Comparison of ENCODE assay signal across 5 worm cellular contexts in the genomic region with DNA sequence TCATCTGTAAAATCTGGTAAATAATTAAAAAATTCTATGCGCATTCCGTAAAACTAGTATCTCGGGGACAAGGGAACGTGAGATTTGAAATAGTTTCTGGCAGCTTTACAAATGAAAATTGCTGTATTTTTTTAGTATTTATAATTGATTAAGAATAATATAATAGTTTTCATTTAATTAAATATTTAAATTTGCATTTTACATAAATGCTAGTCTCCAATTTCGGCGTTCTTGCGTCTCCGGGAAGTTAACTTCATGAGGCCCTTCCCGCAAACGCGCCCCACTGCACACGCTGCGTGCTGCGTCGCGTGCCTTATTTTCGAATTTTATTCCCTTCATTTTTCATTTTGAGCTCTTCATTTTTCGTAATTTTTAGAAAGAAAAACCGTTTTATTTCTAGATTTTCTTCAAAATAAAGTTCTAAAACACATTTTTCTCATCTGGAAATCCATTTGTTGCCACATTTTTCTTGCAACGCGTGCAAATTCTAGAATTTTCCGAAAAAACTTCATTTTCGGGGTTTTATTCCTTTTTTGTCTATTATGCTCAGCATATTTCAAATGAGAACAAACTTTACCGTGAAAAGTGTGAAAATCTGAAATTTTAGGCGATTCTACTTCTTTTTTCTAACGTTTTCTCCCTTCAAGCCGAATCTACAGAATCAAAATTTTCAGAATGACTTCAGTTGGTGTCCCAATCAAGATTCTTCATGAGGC.
TF ChIP-seq lines count a peak whose summit lies in the region.

A gene (minus strand): TSS at position 55 of the 716 bp plus-strand sequence.
A gene (plus strand): TSS at position 666 of the 716 bp plus-strand sequence.

TF ChIP-seq in whole organism, L1 larva, 84 proteins besides CTCF, POLR2A, EP300 and RAD21 (continues in another document):
- TF ChIP-seq mdl-1 (tag; optimal IDR thresholded peaks at IDR 0.05; lab: Kevin White, UChicago) (peak in 1 of 2 experiments; percentile 75), pqm-1 (tag; optimal IDR thresholded peaks at IDR 0.05; lab: Kevin White, UChicago) (no peak), lin-14 (GFP tag; optimal IDR thresholded peaks at IDR 0.05; lab: Kevin White, UChicago) (peak; percentile 91), nhr-47 (tag; optimal IDR thresholded peaks at IDR 0.05; lab: Kevin White, UChicago) (peak; percentile 90), ama-1 (optimal IDR thresholded peaks at IDR 0.05; lab: Kevin White, UChicago) (no peak), elt-3 (tag; optimal IDR thresholded peaks at IDR 0.05; lab: Kevin White, UChicago) (peak in 1 of 6 experiments; percentile 5), nhr-71 (tag; optimal IDR thresholded peaks at IDR 0.05; lab: Kevin White, UChicago) (peak; percentile 90), nhr-19 (GFP tag; conservative IDR thresholded peaks at IDR 0.05; lab: Robert Waterston, UW) (peak; percentile 82), C04F5.9 (tag; optimal IDR thresholded peaks at IDR 0.05; lab: Kevin White, UChicago) (peak; percentile 51), ces-1 (GFP tag; optimal IDR thresholded peaks at IDR 0.05; lab: Kevin White, UChicago) (peak; percentile 14), C16A3.4 (tag; optimal IDR thresholded peaks at IDR 0.05; lab: Kevin White, UChicago) (peak; percentile 84), mep-1 (tag; optimal IDR thresholded peaks at IDR 0.05; lab: Kevin White, UChicago) (peak; percentile 80), irx-1 (tag; optimal IDR thresholded peaks at IDR 0.05; lab: Kevin White, UChicago) (peak; percentile 68), unc-62 (GFP tag; optimal IDR thresholded peaks at IDR 0.05; lab: Kevin White, UChicago) (no peak), isw-1 (GFP tag; IDR thresholded peaks at IDR 0.05; lab: Robert Waterston, UW) (peak; percentile 90), ets-5 (GFP tag; IDR thresholded peaks at IDR 0.05; lab: Robert Waterston, UW) (no peak)

TF ChIP-seq in whole organism, L3 larva, 47 proteins besides CTCF, POLR2A, EP300 and RAD21 (continues in another document):
- no peak for TF ChIP-seq egl-5 (tag; optimal IDR thresholded peaks at IDR 0.05; lab: Kevin White, UChicago)
- no peak for TF ChIP-seq ztf-11 (tag; optimal IDR thresholded peaks at IDR 0.05; lab: Kevin White, UChicago)
- peak; percentile 29 for TF ChIP-seq R02D3.7 (tag; optimal IDR thresholded peaks at IDR 0.05; lab: Kevin White, UChicago)
- peak; percentile 85 for TF ChIP-seq pha-4 (tag; optimal IDR thresholded peaks at IDR 0.05; lab: Kevin White, UChicago)
- peak; percentile 41 for TF ChIP-seq nhr-25 (tag; optimal IDR thresholded peaks at IDR 0.05; lab: Kevin White, UChicago)
- no peak for TF ChIP-seq nhr-28 (tag; optimal IDR thresholded peaks at IDR 0.05; lab: Kevin White, UChicago)
- no peak for TF ChIP-seq fkh-2 (tag; optimal IDR thresholded peaks at IDR 0.05; lab: Kevin White, UChicago)
- TF ChIP-seq pqm-1 (tag; optimal IDR thresholded peaks at IDR 0.05; lab: Kevin White, UChicago), result peak; percentile 1
- no peak for TF ChIP-seq nhr-67 (tag; optimal IDR thresholded peaks at IDR 0.05; lab: Kevin White, UChicago)
- TF ChIP-seq fos-1 (tag; optimal IDR thresholded peaks at IDR 0.05; lab: Kevin White, UChicago), result no peak
- TF ChIP-seq nhr-43 (tag; optimal IDR thresholded peaks at IDR 0.05; lab: Kevin White, UChicago; ENCODE audit: poor library complexity, severe bottlenecking), result no peak
- TF ChIP-seq zag-1 (tag; optimal IDR thresholded peaks at IDR 0.05; lab: Kevin White, UChicago), result no peak
- no peak for TF ChIP-seq mdl-1 (tag; optimal IDR thresholded peaks at IDR 0.05; lab: Kevin White, UChicago)
- peak; percentile 56 for TF ChIP-seq lsy-12 (tag; optimal IDR thresholded peaks at IDR 0.05; lab: Kevin White, UChicago)
- TF ChIP-seq fkh-10 (GFP tag; optimal IDR thresholded peaks at IDR 0.05; lab: Kevin White, UChicago), result peak; percentile 19
- peak; percentile 52 for TF ChIP-seq elt-2 (tag; optimal IDR thresholded peaks at IDR 0.05; lab: Kevin White, UChicago)
- TF ChIP-seq ceh-28 (tag; optimal IDR thresholded peaks at IDR 0.05; lab: Kevin White, UChicago), result peak; percentile 22

TF ChIP-seq in whole organism, early embryonic, 17 proteins besides CTCF, POLR2A, EP300 and RAD21:
- TF ChIP-seq ets-7 (tag; optimal IDR thresholded peaks at IDR 0.05; lab: Kevin White, UChicago) (peak; percentile 16), flt-1 (GFP tag; IDR thresholded peaks at IDR 0.05; lab: Robert Waterston, UW) (0 out of 2 replicates have a peak, but pooled peaks have one; percentile 49), aly-1 (tag; optimal IDR thresholded peaks at IDR 0.05; lab: Kevin White, UChicago) (no peak), ceh-13 (GFP tag; optimal IDR thresholded peaks at IDR 0.05; lab: Kevin White, UChicago) (peak; percentile 88), scrt-1 (GFP tag; IDR thresholded peaks at IDR 0.05; lab: Robert Waterston, UW) (peak; percentile 72), F13C5.2 (tag; optimal IDR thresholded peaks at IDR 0.05; lab: Kevin White, UChicago) (peak; percentile 84), B0310.2 (tag; optimal IDR thresholded peaks at IDR 0.05; lab: Kevin White, UChicago) (peak; percentile 86), hnd-1 (tag; optimal IDR thresholded peaks at IDR 0.05; lab: Kevin White, UChicago) (peak; percentile 73), tbx-37 (GFP tag; conservative IDR thresholded peaks at IDR 0.05; lab: Robert Waterston, UW) (peak; percentile 71), hmg-4 (GFP tag; optimal IDR thresholded peaks at IDR 0.05; lab: Kevin White, UChicago) (peak; percentile 87), tbx-11 (GFP tag; IDR thresholded peaks at IDR 0.05; lab: Robert Waterston, UW) (peak; percentile 75), sea-1 (GFP tag; conservative IDR thresholded peaks at IDR 0.05; lab: Robert Waterston, UW) (peak; percentile 79), tra-4 (tag; optimal IDR thresholded peaks at IDR 0.05; lab: Kevin White, UChicago) (peak; percentile 63), ama-1 (optimal IDR thresholded peaks at IDR 0.05; lab: Kevin White, UChicago) (no peak), hmbx-1 (tag; optimal IDR thresholded peaks at IDR 0.05; lab: Kevin White, UChicago) (peak; percentile 90), ceh-36 (tag; optimal IDR thresholded peaks at IDR 0.05; lab: Kevin White, UChicago) (peak; percentile 61), pes-1 (GFP tag; IDR thresholded peaks at IDR 0.05; lab: Robert Waterston, UW) (peak; percentile 88)

TF ChIP-seq in whole organism, midembryonic, 9 proteins besides CTCF, POLR2A, EP300 and RAD21:
- peak; percentile 70; the same call in 1 of the 2 replicates for TF ChIP-seq T22C8.4 (GFP tag; IDR thresholded peaks at IDR 0.05; lab: Robert Waterston, UW)
- peak; percentile 70 for TF ChIP-seq ztf-29 (GFP tag; IDR thresholded peaks at IDR 0.05; lab: Robert Waterston, UW)
- TF ChIP-seq klf-2 (GFP tag; conservative IDR thresholded peaks at IDR 0.05; lab: Robert Waterston, UW), result peak; percentile 81
- TF ChIP-seq ref-1 (GFP tag; conservative IDR thresholded peaks at IDR 0.05; lab: Robert Waterston, UW), result no peak; the same call in 1 of the 2 replicates
- TF ChIP-seq cog-1 (tag; optimal IDR thresholded peaks at IDR 0.05; lab: Kevin White, UChicago), result peak; percentile 97
- TF ChIP-seq tab-1 (GFP tag; IDR thresholded peaks at IDR 0.05; lab: Robert Waterston, UW), result peak; percentile 77
- peak; percentile 94 for TF ChIP-seq ztf-23 (GFP tag; IDR thresholded peaks at IDR 0.05; lab: Robert Waterston, UW)
- peak; percentile 89 for TF ChIP-seq flt-1 (GFP tag; IDR thresholded peaks at IDR 0.05; lab: Robert Waterston, UW)
- no peak for TF ChIP-seq med-1 (GFP tag; optimal IDR thresholded peaks at IDR 0.05; lab: Kevin White, UChicago; ENCODE audit: insufficient read depth)

TF ChIP-seq in whole organism, young adult, 124 proteins besides CTCF, POLR2A, EP300 and RAD21 (continues in another document):
- TF ChIP-seq let-526 (GFP tag; IDR thresholded peaks at IDR 0.05; lab: Robert Waterston, UW) (0 out of 2 replicates have a peak, but pooled peaks have one; percentile 69), him-1 (tag; optimal IDR thresholded peaks at IDR 0.05; lab: Kevin White, UChicago) (no peak), hrde-1 (tag; optimal IDR thresholded peaks at IDR 0.05; lab: Kevin White, UChicago; ENCODE audit: borderline replicate concordance) (peak; percentile 42), F22D6.2 (tag; optimal IDR thresholded peaks at IDR 0.05; lab: Kevin White, UChicago) (peak; percentile 15), dox-1 (GFP tag; IDR thresholded peaks at IDR 0.05; lab: Robert Waterston, UW) (peak; percentile 91), cebp-1 (GFP tag; IDR thresholded peaks at IDR 0.05; lab: Robert Waterston, UW) (peak; percentile 43; the same call in 1 of the 2 replicates), cebp-1 (tag; optimal IDR thresholded peaks at IDR 0.05; lab: Kevin White, UChicago) (peak; percentile 67), xnd-1 (tag; optimal IDR thresholded peaks at IDR 0.05; lab: Kevin White, UChicago) (no peak), nhr-80 (tag; optimal IDR thresholded peaks at IDR 0.05; lab: Kevin White, UChicago) (peak; percentile 13), Y53F4B.3 (GFP tag; IDR thresholded peaks at IDR 0.05; lab: Robert Waterston, UW) (no peak), nhr-27 (tag; optimal IDR thresholded peaks at IDR 0.05; lab: Kevin White, UChicago) (no peak), akir-1 (GFP tag; optimal IDR thresholded peaks at IDR 0.05; lab: Kevin White, UChicago) (peak; percentile 31), mel-28 (tag; optimal IDR thresholded peaks at IDR 0.05; lab: Kevin White, UChicago; ENCODE audit: borderline replicate concordance) (no peak), sea-2 (GFP tag; IDR thresholded peaks at IDR 0.05; lab: Robert Waterston, UW) (no peak), ztf-26 (tag; optimal IDR thresholded peaks at IDR 0.05; lab: Kevin White, UChicago) (no peak), nfya-2 (GFP tag; IDR thresholded peaks at IDR 0.05; lab: Robert Waterston, UW) (no peak), aptf-3 (GFP tag; IDR thresholded peaks at IDR 0.05; lab: Robert Waterston, UW) (no peak), ama-1 (optimal IDR thresholded peaks at IDR 0.05; lab: Kevin White, UChicago) (no peak), ama-1 (GFP tag; optimal IDR thresholded peaks at IDR 0.05; lab: Kevin White, UChicago) (no peak), madf-3 (GFP tag; IDR thresholded peaks at IDR 0.05; lab: Robert Waterston, UW) (peak; percentile 99), F49E8.2 (tag; optimal IDR thresholded peaks at IDR 0.05; lab: Kevin White, UChicago; ENCODE audit: insufficient read depth) (peak; percentile 64), pha-4 (tag; optimal IDR thresholded peaks at IDR 0.05; lab: Kevin White, UChicago) (no peak), nfya-1 (tag; optimal IDR thresholded peaks at IDR 0.05; lab: Kevin White, UChicago; ENCODE audit: borderline replicate concordance, insufficient read depth) (no peak), F23B12.7 (tag; optimal IDR thresholded peaks at IDR 0.05; lab: Kevin White, UChicago; ENCODE audit: insufficient read depth) (peak; percentile 18), madf-10 (tag; optimal IDR thresholded peaks at IDR 0.05; lab: Kevin White, UChicago) (peak; percentile 76), Y95B8A.8 (GFP tag; IDR thresholded peaks at IDR 0.05; lab: Robert Waterston, UW) (peak; percentile 63; the same call in 1 of the 2 replicates), egl-44 (GFP tag; IDR thresholded peaks at IDR 0.05; lab: Robert Waterston, UW) (no peak), tbp1 (GFP tag; optimal IDR thresholded peaks at IDR 0.05; lab: Kevin White, UChicago) (peak; percentile 71), egl-18 (GFP tag; IDR thresholded peaks at IDR 0.05; lab: Robert Waterston, UW) (no peak)
